ENCODE assay signal across 1 fruit fly cellular context in the genomic region with DNA sequence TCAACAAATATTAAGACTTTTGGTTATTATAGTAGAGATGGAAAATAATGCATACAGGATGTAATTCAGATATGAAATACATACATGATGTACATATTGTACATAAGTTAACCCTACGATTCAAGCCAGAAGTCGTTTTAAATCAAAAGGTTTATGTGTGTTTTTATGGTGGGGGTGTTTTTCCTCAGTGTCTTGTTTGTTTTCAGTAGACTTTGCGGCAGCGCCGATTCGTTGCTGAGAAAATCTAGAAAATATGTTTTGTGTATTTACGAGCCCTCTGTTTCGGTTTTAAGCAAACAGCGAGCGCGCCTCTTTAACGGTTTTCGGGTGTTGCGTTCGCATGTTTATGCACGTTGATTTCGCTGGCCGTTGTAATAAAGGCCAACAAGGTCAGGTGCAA.
TF ChIP-seq lines count a peak whose summit lies in the region.

No protein-coding gene starts in this region.

TF ChIP-seq in whole organism, embryonic, 481 proteins besides CTCF, POLR2A, EP300 and RAD21 (continued from another document):
- TF ChIP-seq CG33213 (GFP tag; optimal IDR thresholded peaks at IDR 0.05; lab: Kevin White, UChicago) = no peak
- TF ChIP-seq CG14441 (GFP tag; IDR thresholded peaks at IDR 0.05; lab: Robert Waterston, UW) = no peak
- TF ChIP-seq CG10959 (GFP tag; IDR thresholded peaks at IDR 0.05; lab: Robert Waterston, UW) = no peak
- TF ChIP-seq CG5180 (GFP tag; optimal IDR thresholded peaks at IDR 0.05; lab: Kevin White, UChicago) = no peak
- TF ChIP-seq nerfin-1 (tag; optimal IDR thresholded peaks at IDR 0.05; lab: Kevin White, UChicago) = peak; percentile 5
- no peak for TF ChIP-seq ind (GFP tag; optimal IDR thresholded peaks at IDR 0.05; lab: Kevin White, UChicago)
- TF ChIP-seq CG15479 (GFP tag; optimal IDR thresholded peaks at IDR 0.05; lab: Kevin White, UChicago) = peak; percentile 11
- TF ChIP-seq Dek (tag; optimal IDR thresholded peaks at IDR 0.05; lab: Kevin White, UChicago) = no peak
- TF ChIP-seq CG9215 (GFP tag; IDR thresholded peaks at IDR 0.05; lab: Robert Waterston, UW) = no peak
- TF ChIP-seq gem (tag; optimal IDR thresholded peaks at IDR 0.05; lab: Kevin White, UChicago) = peak; percentile 1
- TF ChIP-seq BEAF-32 (GFP tag; optimal IDR thresholded peaks at IDR 0.05; lab: Kevin White, UChicago) = no peak
- TF ChIP-seq otp (GFP tag; IDR thresholded peaks at IDR 0.05; lab: Robert Waterston, UW) = no peak
- TF ChIP-seq D19A (tag; optimal IDR thresholded peaks at IDR 0.05; lab: Kevin White, UChicago) = no peak
- TF ChIP-seq zen (tag; optimal IDR thresholded peaks at IDR 0.05; lab: Kevin White, UChicago) = peak; percentile 2
- no peak for TF ChIP-seq lmd (GFP tag; IDR thresholded peaks at IDR 0.05; lab: Robert Waterston, UW)
- TF ChIP-seq Max (GFP tag; optimal IDR thresholded peaks at IDR 0.05; lab: Kevin White, UChicago) = no peak
- TF ChIP-seq bigmax (GFP tag; optimal IDR thresholded peaks at IDR 0.05; lab: Kevin White, UChicago) = no peak
- no peak for TF ChIP-seq MTF-1 (GFP tag; optimal IDR thresholded peaks at IDR 0.05; lab: Kevin White, UChicago; ENCODE audit: borderline replicate concordance)
- TF ChIP-seq Atf6 (GFP tag; IDR thresholded peaks at IDR 0.05; lab: Robert Waterston, UW) = no peak
- TF ChIP-seq yki (optimal IDR thresholded peaks at IDR 0.05; lab: Kevin White, UChicago) = no peak
- no peak for TF ChIP-seq Optix (GFP tag; IDR thresholded peaks at IDR 0.05; lab: Robert Waterston, UW)
- no peak for TF ChIP-seq nmo (GFP tag; optimal IDR thresholded peaks at IDR 0.05; lab: Kevin White, UChicago)
- no peak for TF ChIP-seq CG2712 (tag; optimal IDR thresholded peaks at IDR 0.05; lab: Kevin White, UChicago)
- no peak for TF ChIP-seq sd (tag; optimal IDR thresholded peaks at IDR 0.05; lab: Kevin White, UChicago)
- TF ChIP-seq CG10654 (GFP tag; optimal IDR thresholded peaks at IDR 0.05; lab: Kevin White, UChicago) = no peak
- 0 out of 3 replicates have a peak, but pooled peaks have one; percentile 25 for TF ChIP-seq CG2199 (GFP tag; IDR thresholded peaks at IDR 0.05; lab: Robert Waterston, UW)
- TF ChIP-seq CG4282 (GFP tag; optimal IDR thresholded peaks at IDR 0.05; lab: Kevin White, UChicago) = no peak
- no peak for TF ChIP-seq tgo (GFP tag; IDR thresholded peaks at IDR 0.05; lab: Robert Waterston, UW)
- TF ChIP-seq gcm (GFP tag; optimal IDR thresholded peaks at IDR 0.05; lab: Kevin White, UChicago) = no peak
- no peak for TF ChIP-seq ham (GFP tag; IDR thresholded peaks at IDR 0.05; lab: Robert Waterston, UW)
- TF ChIP-seq CG10366 (GFP tag; IDR thresholded peaks at IDR 0.05; lab: Robert Waterston, UW) = no peak
- no peak for TF ChIP-seq CG17802 (tag; optimal IDR thresholded peaks at IDR 0.05; lab: Kevin White, UChicago)
- no peak for TF ChIP-seq CG4730 (GFP tag; IDR thresholded peaks at IDR 0.05; lab: Robert Waterston, UW)
